Fruit fly (Drosophila melanogaster): Measurements from ENCODE around the gene ND-15.

Gene ND-15

DNA sequence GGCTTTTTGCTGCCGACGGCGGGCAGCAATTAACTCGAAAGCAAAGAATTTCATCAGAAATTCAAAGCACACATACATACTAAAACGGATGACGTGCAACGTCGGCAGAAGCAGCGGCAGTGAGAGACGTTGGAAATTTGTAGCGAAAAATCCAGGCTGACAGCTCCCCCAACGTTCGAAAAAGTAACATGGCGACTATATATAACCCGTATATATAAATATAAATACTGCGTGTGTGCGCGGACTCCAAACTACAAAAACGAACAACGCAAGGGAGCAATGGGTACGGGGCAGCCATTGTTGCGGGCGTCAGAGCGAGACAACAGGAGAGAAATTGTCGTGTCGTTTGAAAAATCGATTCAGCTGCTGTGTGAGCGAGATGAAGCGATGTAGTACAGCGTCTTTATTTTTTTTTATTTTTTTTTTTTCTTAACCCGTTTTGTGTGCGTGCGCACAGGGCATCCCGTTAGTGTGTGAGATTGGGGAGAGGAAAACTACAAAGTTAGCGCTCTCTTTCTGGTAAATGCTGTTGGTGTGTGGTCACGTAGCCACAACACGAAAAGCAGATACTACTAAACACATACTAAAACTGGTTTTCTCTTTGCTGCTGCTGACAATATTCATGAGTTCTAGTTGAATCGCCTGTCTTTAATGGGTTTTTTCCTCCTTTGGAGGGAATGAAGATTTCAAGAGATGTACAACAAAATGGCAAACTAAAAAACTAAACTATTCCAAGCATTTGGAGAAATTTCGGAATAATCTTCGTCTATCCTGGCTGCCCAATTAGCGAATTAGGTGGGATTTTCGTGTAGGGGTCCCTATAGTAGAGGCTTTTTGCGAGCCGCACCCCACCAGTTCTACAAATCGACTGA, 46.3 kb downstream of the ND-15 start (continued):
- TF ChIP-seq CG12104 (GFP tag; optimal IDR thresholded peaks at IDR 0.05) (no peak), CG16815 (GFP tag; optimal IDR thresholded peaks at IDR 0.05) (no peak), CG1792 (GFP tag; optimal IDR thresholded peaks at IDR 0.05) (no peak), CG34422 (GFP tag; IDR thresholded peaks at IDR 0.05) (no peak), hbn (GFP tag; IDR thresholded peaks at IDR 0.05; ENCODE audit: partially characterized antibody) (no peak), CG18619 (GFP tag; optimal IDR thresholded peaks at IDR 0.05) (no peak), CG12219 (GFP tag; optimal IDR thresholded peaks at IDR 0.05) (no peak), Poxn (GFP tag; IDR thresholded peaks at IDR 0.05) (no peak), CG17359 (tag; optimal IDR thresholded peaks at IDR 0.05) (peak; percentile 91), CG14860 (GFP tag; IDR thresholded peaks at IDR 0.05; ENCODE audit: partially characterized antibody) (no peak), CG11247 (GFP tag; IDR thresholded peaks at IDR 0.05) (no peak), Ravus (GFP tag; IDR thresholded peaks at IDR 0.05) (no peak), Blimp-1 (GFP tag; optimal IDR thresholded peaks at IDR 0.05) (no peak), CG10543 (GFP tag; optimal IDR thresholded peaks at IDR 0.05) (peak; percentile 97), Gug (GFP tag; IDR thresholded peaks at IDR 0.05) (no peak), CG18599 (GFP tag; optimal IDR thresholded peaks at IDR 0.05) (peak; percentile 29), CG12071 (GFP tag; optimal IDR thresholded peaks at IDR 0.05) (peak; percentile 3), ash1 (GFP tag; optimal IDR thresholded peaks at IDR 0.05) (peak; percentile 71), CG11093 (GFP tag; IDR thresholded peaks at IDR 0.05) (no peak; the same call in 2 of the 3 replicates), sens-2 (GFP tag; IDR thresholded peaks at IDR 0.05) (no peak), HLHmδ (GFP tag; optimal IDR thresholded peaks at IDR 0.05) (peak; percentile 27), CG42726 (GFP tag; IDR thresholded peaks at IDR 0.05; ENCODE audit: partially characterized antibody) (no peak), CG8478 (optimal IDR thresholded peaks at IDR 0.05) (peak; percentile 55), CG10209 (GFP tag; optimal IDR thresholded peaks at IDR 0.05) (peak; percentile 6), CG13775 (GFP tag; optimal IDR thresholded peaks at IDR 0.05) (no peak), aop (GFP tag; IDR thresholded peaks at IDR 0.05) (no peak), Abd-B (GFP tag; optimal IDR thresholded peaks at IDR 0.05) (peak; percentile 25), CoRest (tag; optimal IDR thresholded peaks at IDR 0.05) (no peak), inv (GFP tag; IDR thresholded peaks at IDR 0.05; ENCODE audit: partially characterized antibody) (no peak), Fer3 (tag; optimal IDR thresholded peaks at IDR 0.05) (no peak), chinmo (GFP tag; IDR thresholded peaks at IDR 0.05; ENCODE audit: partially characterized antibody) (no peak), caup (GFP tag; optimal IDR thresholded peaks at IDR 0.05; ENCODE audit: severe bottlenecking) (peak; percentile 48), lbe (GFP tag; optimal IDR thresholded peaks at IDR 0.05) (peak; percentile 89), fd96Cb (tag; optimal IDR thresholded peaks at IDR 0.05) (no peak), tup (GFP tag; optimal IDR thresholded peaks at IDR 0.05) (no peak), ap (GFP tag; IDR thresholded peaks at IDR 0.05) (no peak), Rfx (GFP tag; IDR thresholded peaks at IDR 0.05) (no peak), Doc2 (GFP tag; IDR thresholded peaks at IDR 0.05) (no peak), chn (GFP tag; optimal IDR thresholded peaks at IDR 0.05) (peak; percentile 24), tgo (GFP tag; IDR thresholded peaks at IDR 0.05) (no peak), Sin3A (optimal IDR thresholded peaks at IDR 0.05) (no peak), gcm2 (GFP tag; optimal IDR thresholded peaks at IDR 0.05) (peak; percentile 57), Doc3 (GFP tag; IDR thresholded peaks at IDR 0.05; ENCODE audit: partially characterized antibody) (no peak), CG3995 (GFP tag; optimal IDR thresholded peaks at IDR 0.05) (no peak), Ets97D (GFP tag; optimal IDR thresholded peaks at IDR 0.05) (no peak), CG3407 (GFP tag; optimal IDR thresholded peaks at IDR 0.05) (peak; percentile 99), luna (GFP tag; optimal IDR thresholded peaks at IDR 0.05) (no peak), repo (GFP tag; optimal IDR thresholded peaks at IDR 0.05) (no peak), unpg (GFP tag; optimal IDR thresholded peaks at IDR 0.05) (no peak)
